Fruit fly (Drosophila melanogaster): Measurements from ENCODE around the gene CG18731.

dm6 chr3R:29767236-29767635, 42.4 kb downstream of the CG18731 start:
- TF ChIP-seq CG13775 (GFP tag; optimal IDR thresholded peaks at IDR 0.05): no peak
- TF ChIP-seq Lim3 (GFP tag; IDR thresholded peaks at IDR 0.05): no peak
- no peak for TF ChIP-seq CG9876 (GFP tag; optimal IDR thresholded peaks at IDR 0.05)
- no peak for TF ChIP-seq CG31224 (GFP tag; IDR thresholded peaks at IDR 0.05)

Measured in whole organism, embryonic.